Worm (Caenorhabditis elegans) whole organism, late embryonic: ENCODE measurements around the gene tebp-2.

Experiments
- C08G9.2 ChIP-seq: sonication (generic microtip); optimal IDR thresholded peaks from 2 replicates; lab custom pipeline; 2016; ENCODE audit warnings: mild to moderate bottlenecking, missing genetic modification characterization, moderate library complexity, missing compliant biosample characterization
- C38D4.7 ChIP-seq: fragments of 200-800 bp; sonication (Bioruptor generic); optimal IDR thresholded peaks from 2 replicates; lab custom pipeline; 2018; ENCODE audit warnings: mild to moderate bottlenecking, missing genetic modification characterization, moderate library complexity, missing compliant biosample characterization
- F13H6.1 ChIP-seq: sonication (generic microtip); optimal IDR thresholded peaks from 2 replicates; lab custom pipeline; 2016; ENCODE audit warnings: missing genetic modification characterization, missing compliant biosample characterization
- K02D7.2 ChIP-seq: sonication (generic microtip); optimal IDR thresholded peaks from 2 replicates; lab custom pipeline; 2017; ENCODE audit warnings: mild to moderate bottlenecking, missing genetic modification characterization, missing compliant biosample characterization
- ahr-1 ChIP-seq: sonication (generic microtip); optimal IDR thresholded peaks from 2 replicates; lab custom pipeline; 2016; ENCODE audit warnings: missing genetic modification characterization, missing compliant biosample characterization
- ama-1 ChIP-seq: fragments of 150-350 bp; optimal IDR thresholded peaks from 2 replicates; lab custom pipeline; 2014
- ceh-18 ChIP-seq: sonication (generic microtip); optimal IDR thresholded peaks from 2 replicates; lab custom pipeline; 2016; ENCODE audit warnings: missing genetic modification characterization, missing compliant biosample characterization
- ceh-24 ChIP-seq: sonication (generic microtip); optimal IDR thresholded peaks from 2 replicates; lab custom pipeline; 2016; ENCODE audit warnings: mild to moderate bottlenecking, missing genetic modification characterization, missing compliant biosample characterization
- ceh-30 ChIP-seq: fragments of 150-350 bp; optimal IDR thresholded peaks from 2 replicates; lab custom pipeline; 2014; ENCODE audit warnings: missing biosample characterization, missing genetic modification characterization
- ceh-31 ChIP-seq: sonication (generic microtip); optimal IDR thresholded peaks from 2 replicates; lab custom pipeline; 2016; ENCODE audit warnings: missing genetic modification characterization, missing compliant biosample characterization
- ceh-34 ChIP-seq: sonication (generic microtip); optimal IDR thresholded peaks from 2 replicates; lab custom pipeline; 2016; ENCODE audit warnings: mild to moderate bottlenecking, missing genetic modification characterization, missing compliant biosample characterization
- ceh-6 ChIP-seq: fragments of 200-800 bp; sonication (Bioruptor generic); optimal IDR thresholded peaks from 2 replicates; lab custom pipeline; 2018; ENCODE audit warnings: mild to moderate bottlenecking, missing genetic modification characterization, missing compliant biosample characterization
- ceh-9 ChIP-seq: sonication (generic microtip); optimal IDR thresholded peaks from 2 replicates; lab custom pipeline; 2016; ENCODE audit warnings: mild to moderate bottlenecking, missing genetic modification characterization, inconsistent platforms, missing compliant biosample characterization
- dmd-4 ChIP-seq: sonication (generic microtip); optimal IDR thresholded peaks from 2 replicates; lab custom pipeline; 2016; ENCODE audit warnings: borderline replicate concordance, missing genetic modification characterization, missing compliant biosample characterization
- elt-2 ChIP-seq: sonication (generic microtip); optimal IDR thresholded peaks from 2 replicates; lab custom pipeline; 2016; ENCODE audit warnings: missing genetic modification reagents, missing genetic modification characterization, missing compliant biosample characterization
- ets-4 ChIP-seq: sonication (generic microtip); optimal IDR thresholded peaks from 2 replicates; lab custom pipeline; 2016; ENCODE audit warnings: missing genetic modification characterization, missing compliant biosample characterization
- eyg-1 ChIP-seq: sonication (generic microtip); optimal IDR thresholded peaks from 2 replicates; lab custom pipeline; 2016; ENCODE audit warnings: missing genotype, missing genetic modification characterization, missing compliant biosample characterization
- fax-1 ChIP-seq: sonication (generic microtip); optimal IDR thresholded peaks from 2 replicates; lab custom pipeline; 2016; ENCODE audit warnings: missing genotype, missing genetic modification characterization, missing compliant biosample characterization
- fkh-10 ChIP-seq: fragments of 150-350 bp; optimal IDR thresholded peaks from 2 replicates; lab custom pipeline; 2014; ENCODE audit warnings: missing biosample characterization, missing genetic modification reagents, missing genetic modification characterization
- fkh-6 ChIP-seq: sonication (generic microtip); optimal IDR thresholded peaks from 2 replicates; lab custom pipeline; 2016; ENCODE audit warnings: missing genetic modification characterization, missing compliant biosample characterization
- hlh-13 ChIP-seq: fragments of 200-800 bp; sonication (Bioruptor generic); optimal IDR thresholded peaks from 2 replicates; lab custom pipeline; 2018; ENCODE audit warnings: mild to moderate bottlenecking, missing genetic modification characterization, missing compliant biosample characterization
- hlh-30 ChIP-seq: sonication (generic microtip); optimal IDR thresholded peaks from 2 replicates; lab custom pipeline; 2017; ENCODE audit warnings: antibody characterized with exemption, missing genetic modification characterization, missing compliant biosample characterization; ENCODE audit not compliant: insufficient read depth
- hlh-8 ChIP-seq: sonication (generic microtip); optimal IDR thresholded peaks from 2 replicates; lab custom pipeline; 2016; ENCODE audit warnings: missing genotype, missing genetic modification characterization, missing compliant biosample characterization
- lim-6 ChIP-seq: sonication (generic microtip); optimal IDR thresholded peaks from 2 replicates; lab custom pipeline; 2016; ENCODE audit warnings: missing genetic modification characterization, missing compliant biosample characterization
- lin-11 ChIP-seq: fragments of 200-800 bp; sonication (Bioruptor generic); optimal IDR thresholded peaks from 2 replicates; lab custom pipeline; 2018; ENCODE audit warnings: mild to moderate bottlenecking, missing genetic modification characterization, missing compliant biosample characterization
- mec-3 ChIP-seq: sonication (generic microtip); optimal IDR thresholded peaks from 2 replicates; lab custom pipeline; 2016; ENCODE audit warnings: borderline replicate concordance, missing genetic modification characterization, missing compliant biosample characterization
- nfya-1 ChIP-seq: sonication (generic microtip); optimal IDR thresholded peaks from 2 replicates; lab custom pipeline; 2017; ENCODE audit warnings: missing genetic modification characterization, mild to moderate bottlenecking, missing compliant biosample characterization, antibody characterized with exemption, moderate library complexity
- nhr-11 ChIP-seq: fragments of 150-350 bp; optimal IDR thresholded peaks from 2 replicates; lab custom pipeline; 2014; ENCODE audit warnings: missing biosample characterization, missing genetic modification characterization
- nhr-232 ChIP-seq: sonication (generic microtip); optimal IDR thresholded peaks from 2 replicates; lab custom pipeline; 2016; ENCODE audit warnings: missing genetic modification characterization, missing compliant biosample characterization
- pag-3 ChIP-seq: sonication (generic microtip); optimal IDR thresholded peaks from 2 replicates; lab custom pipeline; 2016; ENCODE audit warnings: missing compliant biosample characterization, missing genetic modification characterization, borderline replicate concordance
- pros-1 ChIP-seq: fragments of 150-350 bp; optimal IDR thresholded peaks from 2 replicates; lab custom pipeline; 2014; ENCODE audit warnings: missing biosample characterization, missing genetic modification reagents, missing genetic modification characterization
- ref-2 ChIP-seq: sonication (generic microtip); optimal IDR thresholded peaks from 2 replicates; lab custom pipeline; 2016; ENCODE audit warnings: missing genetic modification characterization, missing compliant biosample characterization
- sdc-2 ChIP-seq: sonication (generic microtip); optimal IDR thresholded peaks from 2 replicates; lab custom pipeline; 2016; ENCODE audit warnings: missing genotype, missing genetic modification characterization, missing compliant biosample characterization
- sox-2 ChIP-seq: fragments of 200-800 bp; sonication (Bioruptor generic); IDR thresholded peaks from 2 replicates; pipeline ENCODE4 v1.3.6; 2022; ENCODE audit warnings: missing genetic modification reagents, missing genetic modification characterization, missing compliant biosample characterization
- sox-4 ChIP-seq: sonication (generic microtip); optimal IDR thresholded peaks from 2 replicates; lab custom pipeline; 2017; ENCODE audit warnings: mild to moderate bottlenecking, missing genetic modification characterization, inconsistent platforms, missing compliant biosample characterization
- syd-9 ChIP-seq: sonication (generic microtip); optimal IDR thresholded peaks from 2 replicates; lab custom pipeline; 2016; ENCODE audit warnings: mild to moderate bottlenecking, missing genetic modification characterization, moderate library complexity, missing compliant biosample characterization
- tbx-7 ChIP-seq: sonication (generic microtip); optimal IDR thresholded peaks from 2 replicates; lab custom pipeline; 2016; ENCODE audit warnings: missing genotype, missing genetic modification characterization, missing compliant biosample characterization
- unc-3 ChIP-seq, 2 experiments: fragments of 200-800 bp in 1 of 2; sonication (Bioruptor generic) in 1 of 2; sonication (generic microtip) in 1 of 2; conservative IDR thresholded peaks in 1 of 2; optimal IDR thresholded peaks in 1 of 2; 2 replicates each; pipeline versions ENCODE4 v1.3.6 to Lab custom; 2016 to 2022; ENCODE audit warnings: missing compliant biosample characterization in 2 of 2, missing genetic modification characterization in 2 of 2, missing genetic modification reagents in 1 of 2
- ztf-16 ChIP-seq: sonication (generic microtip); optimal IDR thresholded peaks from 2 replicates; lab custom pipeline; 2017; ENCODE audit warnings: missing genetic modification characterization, missing compliant biosample characterization

tebp-2 gene

DNA sequence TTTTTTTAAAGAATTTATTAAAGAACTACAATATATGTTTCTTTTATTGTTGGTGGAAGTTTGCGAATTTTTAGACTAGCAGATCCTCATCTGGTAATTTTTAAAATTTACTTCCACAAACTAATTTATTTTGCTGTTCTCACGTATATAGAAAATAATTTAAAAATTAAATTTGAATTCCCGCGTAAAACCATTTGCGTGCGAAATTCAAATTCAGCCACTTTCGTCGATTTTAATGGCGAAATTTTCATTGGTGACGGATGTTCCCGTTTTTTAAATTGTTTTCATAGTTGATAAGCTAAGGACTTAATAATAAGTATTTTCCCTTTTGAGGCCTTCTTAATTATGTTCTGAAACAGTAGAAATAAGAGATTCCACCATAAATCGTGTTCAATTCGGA, 19.6 kb downstream of the tebp-2 start:
- no peak for TF ChIP-seq syd-9 (tag; lab: Kevin White, UChicago)
- no peak for TF ChIP-seq ahr-1 (tag; lab: Kevin White, UChicago)
- TF ChIP-seq pros-1, result peak; percentile 3

DNA sequence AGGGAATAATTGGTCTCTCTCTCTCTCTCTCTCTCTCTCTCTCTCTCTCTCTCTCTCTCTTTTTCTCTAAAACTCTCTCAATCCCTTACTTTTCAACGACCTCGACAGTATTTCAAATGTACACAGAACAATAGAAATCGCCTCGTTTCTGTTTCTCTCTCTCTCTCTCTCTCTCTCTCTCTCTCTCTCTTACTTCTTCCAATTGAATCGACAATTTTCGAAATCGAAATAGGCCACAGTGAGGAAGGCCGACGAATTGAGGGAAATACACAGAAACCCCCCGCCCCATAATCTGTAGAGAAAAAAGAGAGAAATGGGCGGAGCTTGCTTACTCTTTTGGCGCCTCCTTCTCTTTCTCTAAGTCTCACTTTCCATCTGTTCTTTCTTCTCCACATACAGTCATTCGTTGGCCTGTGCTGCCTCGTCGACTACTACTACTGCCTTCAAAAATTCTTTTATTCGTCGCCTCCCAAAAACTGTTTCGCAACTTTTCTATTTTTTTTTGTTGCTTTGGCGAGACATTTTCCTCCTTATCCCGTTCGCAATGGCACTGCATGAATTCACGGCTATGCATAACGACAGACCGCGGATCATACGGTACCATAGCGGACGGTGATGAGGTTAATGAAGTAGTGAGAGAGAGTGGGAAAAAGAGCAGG, 20.2 kb downstream of the tebp-2 start:
- TF ChIP-seq ceh-31 (tag; lab: Kevin White, UChicago), result peak; percentile 36
- peak; percentile 63 for TF ChIP-seq ref-2 (tag; lab: Kevin White, UChicago)
- TF ChIP-seq nfya-1 (tag; lab: Kevin White, UChicago), result peak; percentile 39
- peak; percentile 52; the same call in 1 of the 2 replicates for TF ChIP-seq sox-2 (GFP tag; lab: Robert Waterston, UW)
- no peak for TF ChIP-seq nhr-232 (tag; lab: Kevin White, UChicago)
- TF ChIP-seq K02D7.2 (tag; lab: Kevin White, UChicago), result no peak
- no peak for TF ChIP-seq lim-6
- peak; percentile 59 for TF ChIP-seq ama-1

ce11 chrIV:5563280-5563679, 21.9 kb downstream of the tebp-2 start:
- no peak for TF ChIP-seq pag-3 (tag; lab: Kevin White, UChicago)
- TF ChIP-seq fax-1, result no peak
- TF ChIP-seq ceh-34 (tag; lab: Kevin White, UChicago), result no peak
- no peak for TF ChIP-seq nhr-232 (tag; lab: Kevin White, UChicago)
- TF ChIP-seq unc-3 (GFP tag; conservative IDR thresholded peaks at IDR 0.05; lab: Robert Waterston, UW), result no peak
- no peak for TF ChIP-seq unc-3 (tag; optimal IDR thresholded peaks at IDR 0.05; lab: Kevin White, UChicago)
- TF ChIP-seq ceh-30 (tag; lab: Kevin White, UChicago), result no peak
- no peak for TF ChIP-seq dmd-4 (tag; lab: Kevin White, UChicago)
- no peak for TF ChIP-seq eyg-1 (tag; lab: Kevin White, UChicago)
- no peak for TF ChIP-seq hlh-8 (tag; lab: Kevin White, UChicago)

DNA sequence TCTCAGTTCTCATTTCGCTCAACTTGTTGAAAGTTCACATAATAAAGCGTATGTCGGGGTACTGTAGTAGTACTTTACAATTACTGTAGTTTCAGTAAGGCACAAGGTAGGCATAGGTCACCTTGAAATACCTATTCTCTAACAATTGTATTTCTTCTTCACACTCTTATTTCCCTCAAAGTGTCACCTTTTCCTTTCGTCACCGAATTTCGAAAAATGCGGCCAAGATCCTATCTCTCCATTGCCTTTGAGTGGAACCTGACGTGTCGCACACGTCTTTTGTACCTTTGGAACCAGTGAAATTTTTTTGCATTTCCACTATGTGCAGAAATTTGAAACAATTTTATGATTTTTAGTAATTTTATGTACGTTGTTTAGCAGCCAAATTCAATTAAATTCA, 22.9 kb downstream of the tebp-2 start:
- TF ChIP-seq ceh-9 (tag; lab: Kevin White, UChicago), result no peak
- no peak for TF ChIP-seq sox-4
- TF ChIP-seq fkh-6 (tag; lab: Kevin White, UChicago), result no peak
- no peak for TF ChIP-seq C38D4.7
- TF ChIP-seq mec-3 (tag; lab: Kevin White, UChicago), result no peak
- TF ChIP-seq fkh-10 (GFP tag; lab: Kevin White, UChicago), result no peak
- TF ChIP-seq ceh-31 (tag; lab: Kevin White, UChicago), result no peak
- no peak for TF ChIP-seq ztf-16
- no peak for TF ChIP-seq lin-11 (tag; lab: Kevin White, UChicago)
- TF ChIP-seq ceh-6 (GFP tag; lab: Kevin White, UChicago), result no peak
- no peak for TF ChIP-seq tbx-7 (tag; lab: Kevin White, UChicago)

DNA sequence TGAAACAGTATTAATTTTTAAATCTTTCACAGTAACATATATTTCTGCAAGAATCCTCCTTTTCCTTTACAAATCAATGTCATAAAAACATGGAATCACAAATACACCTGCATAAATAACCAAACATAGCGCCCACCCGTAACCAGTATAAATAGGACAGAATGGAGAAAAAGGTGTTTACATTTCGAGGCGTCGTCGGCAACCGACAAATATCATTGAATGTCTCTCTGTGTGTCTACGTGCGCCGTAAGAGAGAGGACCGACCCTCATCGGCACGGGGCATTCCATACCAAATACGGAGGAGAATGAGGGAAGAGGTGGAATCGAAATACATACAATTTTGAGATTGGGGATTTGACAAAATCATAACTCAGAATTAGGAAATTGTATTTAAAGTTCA, 23.7 kb downstream of the tebp-2 start:
- TF ChIP-seq C08G9.2 (tag; lab: Kevin White, UChicago) (no peak), sox-4 (no peak), dmd-4 (tag; lab: Kevin White, UChicago) (no peak), ceh-24 (tag; lab: Kevin White, UChicago) (no peak), syd-9 (tag; lab: Kevin White, UChicago) (no peak), nhr-11 (tag; lab: Kevin White, UChicago) (no peak), sdc-2 (no peak), hlh-13 (no peak), hlh-30 (tag; lab: Kevin White, UChicago) (no peak), fax-1 (no peak), ets-4 (tag; lab: Kevin White, UChicago) (no peak), ceh-30 (tag; lab: Kevin White, UChicago) (no peak), fkh-6 (tag; lab: Kevin White, UChicago) (no peak), pros-1 (no peak), elt-2 (tag; lab: Kevin White, UChicago) (no peak), ceh-18 (tag; lab: Kevin White, UChicago) (no peak), ceh-31 (tag; lab: Kevin White, UChicago) (no peak), lim-6 (no peak), F13H6.1 (tag; lab: Kevin White, UChicago) (no peak)
